Worm (Caenorhabditis elegans): ENCODE results near the gene F09E10.6.
A peak's percentile ranks its signal among the peaks of the same experiment; 100 is the strongest.

The F09E10.6 gene

DNA sequence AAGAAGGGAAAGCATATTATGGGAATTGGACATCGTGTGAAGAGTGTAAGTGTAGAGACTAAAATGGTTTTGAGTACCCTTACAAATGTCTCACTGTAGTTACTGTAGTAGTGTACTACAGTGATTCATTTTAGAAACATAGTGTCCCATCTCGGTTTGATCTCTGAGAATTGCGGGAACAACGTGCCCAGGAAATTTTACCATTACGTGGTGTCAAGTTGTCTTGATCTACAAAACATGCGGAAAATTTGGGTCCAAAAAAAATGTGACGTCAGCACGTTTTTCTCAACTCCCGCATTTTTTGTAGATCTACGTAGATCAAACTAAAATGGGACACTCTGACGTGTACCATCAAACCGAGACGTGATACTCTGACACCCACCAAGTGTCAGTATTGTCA, 14.3 kb downstream of the F09E10.6 start:
- TF ChIP-seq ama-1 (optimal IDR thresholded peaks at IDR 0.05): no peak
- no peak for TF ChIP-seq ama-1 (GFP tag; optimal IDR thresholded peaks at IDR 0.05)
- no peak for TF ChIP-seq mel-28 (tag; optimal IDR thresholded peaks at IDR 0.05; ENCODE audit: borderline replicate concordance)
- no peak for TF ChIP-seq F10E7.11 (tag; optimal IDR thresholded peaks at IDR 0.05)
- no peak for TF ChIP-seq hmg-1.2 (GFP tag; IDR thresholded peaks at IDR 0.05)
- TF ChIP-seq hlh-12 (tag; optimal IDR thresholded peaks at IDR 0.05): no peak
- TF ChIP-seq hsf-1 (GFP tag; IDR thresholded peaks at IDR 0.05): no peak
- no peak for TF ChIP-seq nhr-179 (tag; optimal IDR thresholded peaks at IDR 0.05)
- no peak for TF ChIP-seq C06A6.2 (GFP tag; conservative IDR thresholded peaks at IDR 0.05)
- no peak for TF ChIP-seq somi-1 (GFP tag; optimal IDR thresholded peaks at IDR 0.05)
- no peak for TF ChIP-seq sea-2 (GFP tag; IDR thresholded peaks at IDR 0.05)
- no peak for TF ChIP-seq mes-4 (tag; optimal IDR thresholded peaks at IDR 0.05)
- no peak for TF ChIP-seq F39B2.1 (GFP tag; IDR thresholded peaks at IDR 0.05)
- no peak for TF ChIP-seq B0019.2 (GFP tag; conservative IDR thresholded peaks at IDR 0.05)
- no peak for TF ChIP-seq ztf-22 (GFP tag; optimal IDR thresholded peaks at IDR 0.05)
- no peak for TF ChIP-seq lin-26 (GFP tag; IDR thresholded peaks at IDR 0.05)
- TF ChIP-seq F33H1.4 (GFP tag; IDR thresholded peaks at IDR 0.05): no peak
- TF ChIP-seq lag-1 (GFP tag; IDR thresholded peaks at IDR 0.05): no peak
- no peak for TF ChIP-seq Y56A3A.18 (GFP tag; IDR thresholded peaks at IDR 0.05)
- no peak for TF ChIP-seq lsl-1 (GFP tag; optimal IDR thresholded peaks at IDR 0.05)
- TF ChIP-seq unc-62 (GFP tag; optimal IDR thresholded peaks at IDR 0.05): no peak

DNA sequence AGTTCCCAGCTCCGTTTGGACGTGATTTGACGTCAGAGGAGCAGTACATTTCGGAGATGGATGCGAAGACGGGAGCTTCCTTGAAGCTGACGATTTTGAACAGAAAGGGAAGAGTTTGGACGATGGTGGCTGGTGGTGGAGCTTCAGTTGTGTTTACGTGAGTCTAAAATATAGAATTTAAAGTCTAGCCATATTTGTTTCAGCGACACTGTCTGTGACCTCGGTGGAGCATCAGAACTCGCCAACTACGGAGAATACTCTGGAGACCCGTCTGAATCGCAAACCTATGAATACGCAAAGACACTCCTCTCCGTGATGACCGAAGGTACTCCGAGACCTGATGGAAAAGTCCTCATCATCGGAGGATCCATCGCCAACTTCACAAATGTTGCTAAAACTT, 16.9 kb downstream of the F09E10.6 start:
- TF ChIP-seq bed-1 (GFP tag; IDR thresholded peaks at IDR 0.05): 0 out of 2 replicates have a peak, but pooled peaks have one; percentile 61
- no peak for TF ChIP-seq mel-28 (tag; optimal IDR thresholded peaks at IDR 0.05; ENCODE audit: borderline replicate concordance)
- no peak for TF ChIP-seq F55B11.4 (tag; optimal IDR thresholded peaks at IDR 0.05; ENCODE audit: borderline replicate concordance, insufficient read depth)

DNA sequence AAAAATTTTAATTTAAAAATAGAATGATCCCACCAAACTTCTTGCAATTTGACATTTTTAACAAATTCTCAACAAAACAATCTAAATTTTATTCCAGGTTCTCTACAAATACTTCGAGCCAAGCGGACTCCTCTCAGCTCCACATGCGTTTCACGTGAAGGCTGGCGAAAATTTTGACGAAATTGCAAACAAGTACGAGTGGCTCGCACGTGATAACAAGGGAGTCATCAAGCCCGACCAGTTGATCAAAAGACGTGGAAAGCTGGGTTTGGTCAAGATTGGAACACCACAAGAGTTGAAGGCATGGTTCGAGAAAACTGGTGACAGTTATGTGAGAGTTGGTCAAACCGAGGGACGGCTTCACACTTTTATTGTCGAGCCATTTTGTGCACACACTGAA, 17.8 kb downstream of the F09E10.6 start:
- TF ChIP-seq B0261.1 (tag; optimal IDR thresholded peaks at IDR 0.05) (no peak), C06A6.2 (GFP tag; conservative IDR thresholded peaks at IDR 0.05) (no peak), gei-17 (GFP tag; optimal IDR thresholded peaks at IDR 0.05) (no peak)

DNA sequence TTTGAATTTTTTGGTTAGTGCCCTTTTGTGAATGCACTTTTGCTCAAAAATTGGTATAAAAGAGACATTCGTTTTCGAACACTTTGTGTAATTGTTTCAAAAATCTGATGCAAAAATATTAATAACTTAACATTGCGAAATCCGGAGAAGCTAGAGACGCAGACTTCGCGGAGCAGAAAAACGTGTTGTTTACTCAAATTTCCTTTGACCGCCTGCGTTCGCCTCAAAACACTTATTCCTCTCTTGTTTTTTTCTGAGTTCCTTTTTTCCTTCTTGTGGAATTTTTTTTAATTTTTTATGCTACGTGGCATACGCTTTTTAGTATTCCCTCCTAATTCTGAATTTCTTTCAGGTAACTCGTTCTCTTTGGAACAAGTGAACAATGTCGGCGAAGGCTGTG, 18.3 kb downstream of the F09E10.6 start, which contains the start of gene acly-1:
Gene acly-1, plus strand, starts transcription at position 353 of the 400 bp plus-strand sequence.
- TF ChIP-seq cebp-1 (GFP tag; IDR thresholded peaks at IDR 0.05): peak; percentile 89
- TF ChIP-seq cebp-1 (tag; optimal IDR thresholded peaks at IDR 0.05): peak; percentile 93
- no peak for TF ChIP-seq zfh-2 (GFP tag; conservative IDR thresholded peaks at IDR 0.05)
- no peak for TF ChIP-seq B0035.1 (tag; optimal IDR thresholded peaks at IDR 0.05)
- TF ChIP-seq ztf-22 (GFP tag; optimal IDR thresholded peaks at IDR 0.05): no peak
- no peak for TF ChIP-seq lin-40 (tag; optimal IDR thresholded peaks at IDR 0.05)
- TF ChIP-seq nhr-80 (tag; optimal IDR thresholded peaks at IDR 0.05): no peak
- no peak for TF ChIP-seq cebp-2 (GFP tag; IDR thresholded peaks at IDR 0.05)
- no peak for TF ChIP-seq nfya-2 (GFP tag; IDR thresholded peaks at IDR 0.05)

DNA sequence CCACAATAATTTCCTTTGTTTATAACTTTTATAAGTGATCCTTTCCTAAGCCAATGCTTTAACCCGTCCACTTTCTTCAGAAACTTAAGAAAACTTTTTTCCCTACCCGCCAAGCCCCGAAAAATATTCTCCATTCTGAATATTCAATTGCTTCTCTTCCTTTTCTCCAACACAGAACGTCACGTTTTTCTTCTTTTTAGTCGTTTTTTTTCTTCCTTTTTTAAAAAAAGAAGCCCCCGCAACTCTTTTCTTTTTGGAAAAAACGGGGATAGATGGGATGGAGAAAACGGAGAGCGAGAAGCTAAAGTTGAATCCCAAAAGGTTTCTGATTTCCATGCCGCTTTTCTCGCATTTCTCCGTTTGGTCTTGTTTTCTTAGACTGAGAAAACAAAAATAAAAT, 18.9 kb downstream of the F09E10.6 start:
- TF ChIP-seq lin-54 (GFP tag; optimal IDR thresholded peaks at IDR 0.05): no peak
- no peak for TF ChIP-seq attf-6 (GFP tag; IDR thresholded peaks at IDR 0.05)
- TF ChIP-seq die-1 (tag; optimal IDR thresholded peaks at IDR 0.05): no peak
- no peak for TF ChIP-seq tbx-9 (tag; optimal IDR thresholded peaks at IDR 0.05; ENCODE audit: borderline replicate concordance)

All from whole organism, young adult.